Fruit fly (Drosophila melanogaster) whole organism, prepupa: ENCODE data around the gene CG3473.

Experiments
- CG16779 ChIP-seq: fragments of 200-800 bp; sonication (Bioruptor generic); optimal IDR thresholded peaks from 3 replicates; lab custom pipeline; 2017; ENCODE audit warnings: missing biosample characterization, mild to moderate bottlenecking, missing genetic modification characterization
- CG3032 ChIP-seq: fragments of 200-800 bp; optimal IDR thresholded peaks from 2 replicates; lab custom pipeline; 2019; ENCODE audit warnings: missing biosample characterization, mild to moderate bottlenecking, missing genetic modification characterization, moderate library complexity
- CG34406 ChIP-seq: fragments of 200-800 bp; sonication (Bioruptor generic); optimal IDR thresholded peaks from 3 replicates; lab custom pipeline; 2016; ENCODE audit warnings: missing biosample characterization, missing genetic modification characterization
- CG6276 ChIP-seq: fragments of 200-800 bp; sonication (Bioruptor generic); optimal IDR thresholded peaks from 2 replicates; lab custom pipeline; 2017; ENCODE audit warnings: missing biosample characterization, mild to moderate bottlenecking, missing genetic modification characterization
- CG8319 ChIP-seq: fragments of 200-800 bp; sonication (Bioruptor generic); optimal IDR thresholded peaks from 3 replicates; lab custom pipeline; 2016; ENCODE audit warnings: missing biosample characterization, missing genetic modification characterization
- CG8632 ChIP-seq: fragments of 200-800 bp; sonication (Bioruptor generic); optimal IDR thresholded peaks from 3 replicates; lab custom pipeline; 2016; ENCODE audit warnings: missing biosample characterization, missing genetic modification characterization
- Sox102F ChIP-seq: fragments of 200-800 bp; sonication (Bioruptor generic); optimal IDR thresholded peaks from 2 replicates; lab custom pipeline; 2016; ENCODE audit warnings: missing biosample characterization, mild to moderate bottlenecking, missing genetic modification characterization
- achi ChIP-seq: fragments of 200-800 bp; sonication (Bioruptor generic); optimal IDR thresholded peaks from 3 replicates; lab custom pipeline; 2016; ENCODE audit warnings: missing biosample characterization, missing genetic modification characterization
- net ChIP-seq: fragments of 200-800 bp; sonication (Bioruptor generic); optimal IDR thresholded peaks from 3 replicates; lab custom pipeline; 2016; ENCODE audit warnings: missing biosample characterization, missing genetic modification characterization

dm6 chr2L:14588134-14588533 is 24.6 kb upstream of the CG3473 start, which contains the start of gene CG42680:
- TF ChIP-seq CG8319 (no peak), Sox102F (no peak), CG8632 (GFP tag; lab: Kevin White, UChicago) (no peak), achi (GFP tag; lab: Kevin White, UChicago) (no peak), CG6276 (no peak), CG3032 (tag; lab: Kevin White, UChicago) (no peak), net (no peak), CG34406 (no peak), CG16779 (tag; lab: Kevin White, UChicago) (no peak)
